Fruit fly (Drosophila melanogaster) Kc167 (cell line): ENCODE data around the gene CG13455.

ENCODE experiments used
- Sin3A ChIP-seq: fragments of >200 bp; optimal IDR thresholded peaks from 2 replicates; lab custom pipeline; 2018; ENCODE audit warnings: missing external identifiers
- h ChIP-seq: fragments of >200 bp; optimal IDR thresholded peaks from 3 replicates; lab custom pipeline; 2018; ENCODE audit warnings: missing external identifiers
- psq ChIP-seq: fragments of >200 bp; optimal IDR thresholded peaks from 2 replicates; lab custom pipeline; 2017; ENCODE audit warnings: missing external identifiers
- ttk ChIP-seq: sonication (Bioruptor generic); optimal IDR thresholded peaks from 2 replicates; lab custom pipeline; 2017; ENCODE audit warnings: missing external identifiers

DNA sequence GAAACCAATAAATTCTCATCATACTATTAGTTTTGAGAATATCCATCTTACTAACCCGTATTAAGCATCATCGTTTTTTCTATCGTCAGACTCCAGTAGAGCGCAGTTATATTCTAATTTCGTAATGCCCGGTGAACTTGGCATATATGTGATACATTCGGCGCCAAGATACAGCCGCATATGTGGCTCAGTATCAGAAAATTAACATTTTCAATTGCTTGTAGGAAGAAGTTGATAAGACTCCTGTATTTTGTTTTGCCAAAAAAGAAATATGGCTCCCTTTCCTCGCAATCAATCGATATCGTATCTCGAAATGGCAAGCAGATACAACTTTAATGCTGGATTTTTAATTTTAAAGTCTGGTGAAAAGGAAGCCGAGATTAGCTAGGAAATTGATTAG, 28.8 kb downstream of the CG13455 start, which contains the start of gene CG33986:
- no peak for TF ChIP-seq psq
- TF ChIP-seq Sin3A (lab: Kevin White, UChicago): no peak
- no peak for TF ChIP-seq h (lab: Kevin White, UChicago)
- no peak for TF ChIP-seq ttk (lab: Kevin White, UChicago)
